Fruit fly (Drosophila melanogaster) Kc167 (cell line): Measurements from ENCODE around the gene CG15894.

Experiments
- Myc ChIP-seq: fragments of >200 bp; optimal IDR thresholded peaks from 2 replicates; lab custom pipeline; 2017; ENCODE audit warnings: missing external identifiers
- Sin3A ChIP-seq: fragments of >200 bp; optimal IDR thresholded peaks from 2 replicates; lab custom pipeline; 2018; ENCODE audit warnings: missing external identifiers
- h ChIP-seq: fragments of >200 bp; optimal IDR thresholded peaks from 3 replicates; lab custom pipeline; 2018; ENCODE audit warnings: missing external identifiers
- insv ChIP-seq: fragments of >200 bp; optimal IDR thresholded peaks from 3 replicates; lab custom pipeline; 2018; ENCODE audit warnings: missing external identifiers
- psq ChIP-seq: fragments of >200 bp; optimal IDR thresholded peaks from 2 replicates; lab custom pipeline; 2017; ENCODE audit warnings: missing external identifiers

DNA sequence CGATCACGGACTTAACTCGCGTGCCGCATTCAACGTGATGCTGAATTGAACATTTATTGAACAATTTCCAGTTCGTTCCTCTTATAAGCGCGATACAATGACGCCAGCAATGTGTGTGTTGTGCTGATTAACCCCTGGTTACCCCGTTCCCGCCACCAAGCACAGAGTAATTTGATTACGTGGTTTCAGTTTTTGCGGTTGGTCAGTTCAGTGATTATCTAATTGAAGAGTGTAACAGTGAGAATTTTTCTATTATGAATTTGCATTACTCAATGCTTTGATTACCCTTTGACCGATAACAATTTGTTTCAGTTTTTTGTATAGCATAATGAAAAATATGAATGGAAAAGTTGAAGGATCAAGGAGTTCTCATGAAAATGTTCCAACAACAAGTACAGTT lies 28.7 kb downstream of the CG15894 start, which contains the start of gene CG3842:
- TF ChIP-seq Sin3A (lab: Kevin White, UChicago) (no peak), psq (lab: Kevin White, UChicago) (no peak), Myc (lab: Kevin White, UChicago) (no peak), h (lab: Kevin White, UChicago) (no peak), insv (no peak)
